Fruit fly (Drosophila melanogaster): ENCODE data around the gene CG42249.
A peak's percentile ranks its signal among the peaks of the same experiment; 100 is the strongest.

Gene CG42249

dm6 chrX:11081242-11081641 is 14.8 kb upstream of the CG42249 start (continued):
- TF ChIP-seq oc (tag; optimal IDR thresholded peaks at IDR 0.05) = no peak
- TF ChIP-seq CG3995 (GFP tag; optimal IDR thresholded peaks at IDR 0.05) = no peak
- peak; percentile 61 for TF ChIP-seq caup (GFP tag; optimal IDR thresholded peaks at IDR 0.05; ENCODE audit: severe bottlenecking)
- peak; percentile 2 for TF ChIP-seq CG13624 (GFP tag; optimal IDR thresholded peaks at IDR 0.05)
- 0 out of 2 replicates have a peak, but pooled peaks have one; percentile 14 for TF ChIP-seq klu (GFP tag; IDR thresholded peaks at IDR 0.05)
- TF ChIP-seq Drgx (GFP tag; IDR thresholded peaks at IDR 0.05) = peak; percentile 58
- TF ChIP-seq CG10366 (GFP tag; IDR thresholded peaks at IDR 0.05) = no peak; the same call in 1 of the 2 replicates
- peak; percentile 57; the same call in 1 of the 2 replicates for TF ChIP-seq ttk (GFP tag; IDR thresholded peaks at IDR 0.05)
- TF ChIP-seq BtbVII (GFP tag; optimal IDR thresholded peaks at IDR 0.05) = peak; percentile 49
- peak; percentile 35; the same call in 1 of the 2 replicates for TF ChIP-seq sisA (GFP tag; IDR thresholded peaks at IDR 0.05)
- peak; percentile 43; the same call in 1 of the 2 replicates for TF ChIP-seq CG7372 (GFP tag; IDR thresholded peaks at IDR 0.05)
- no peak for TF ChIP-seq Gsc (GFP tag; IDR thresholded peaks at IDR 0.05)
- TF ChIP-seq CG32767 (GFP tag; IDR thresholded peaks at IDR 0.05) = 0 out of 2 replicates have a peak, but pooled peaks have one; percentile 45
- TF ChIP-seq chn (GFP tag; optimal IDR thresholded peaks at IDR 0.05) = peak; percentile 0
- no peak for TF ChIP-seq chm (GFP tag; IDR thresholded peaks at IDR 0.05)
- no peak for TF ChIP-seq tap (tag; optimal IDR thresholded peaks at IDR 0.05)
- peak; percentile 76 for TF ChIP-seq CG7556 (GFP tag; optimal IDR thresholded peaks at IDR 0.05)
- peak; percentile 40 for TF ChIP-seq D19A (tag; optimal IDR thresholded peaks at IDR 0.05)
- peak; percentile 56; the same call in 2 of the 3 replicates for TF ChIP-seq Aef1 (GFP tag; IDR thresholded peaks at IDR 0.05)
- peak; percentile 72 for TF ChIP-seq Atf6 (GFP tag; IDR thresholded peaks at IDR 0.05)
- TF ChIP-seq CG43689 (GFP tag; IDR thresholded peaks at IDR 0.05) = no peak
- peak; percentile 51; the same call in 1 of the 2 replicates for TF ChIP-seq CG14441 (GFP tag; IDR thresholded peaks at IDR 0.05)
- peak; percentile 16 for TF ChIP-seq shn (GFP tag; optimal IDR thresholded peaks at IDR 0.05)
- TF ChIP-seq CG3281 (GFP tag; optimal IDR thresholded peaks at IDR 0.05) = peak; percentile 63
- no peak for TF ChIP-seq CG5953 (GFP tag; IDR thresholded peaks at IDR 0.05)
- peak; percentile 32 for TF ChIP-seq CG13775 (GFP tag; optimal IDR thresholded peaks at IDR 0.05)
- peak; percentile 30; the same call in 1 of the 2 replicates for TF ChIP-seq CG17328 (GFP tag; IDR thresholded peaks at IDR 0.05)
- TF ChIP-seq otp (GFP tag; IDR thresholded peaks at IDR 0.05) = no peak
- peak; percentile 48 for TF ChIP-seq CG8924 (tag; optimal IDR thresholded peaks at IDR 0.05)
- peak; percentile 51; the same call in 1 of the 2 replicates for TF ChIP-seq ranshi (GFP tag; IDR thresholded peaks at IDR 0.05)
- TF ChIP-seq grn (GFP tag; optimal IDR thresholded peaks at IDR 0.05) = no peak
- peak; percentile 10; the same call in 1 of the 2 replicates for TF ChIP-seq CG14014 (GFP tag; IDR thresholded peaks at IDR 0.05)
- peak; percentile 78 for TF ChIP-seq sens (GFP tag)
- TF ChIP-seq CG12219 (GFP tag; optimal IDR thresholded peaks at IDR 0.05) = peak; percentile 20
- 0 out of 2 replicates have a peak, but pooled peaks have one; percentile 17 for TF ChIP-seq ssp (GFP tag; IDR thresholded peaks at IDR 0.05)
- TF ChIP-seq CG14667 (GFP tag; IDR thresholded peaks at IDR 0.05) = 0 out of 2 replicates have a peak, but pooled peaks have one; percentile 34
- TF ChIP-seq CG3847 (GFP tag; IDR thresholded peaks at IDR 0.05) = 0 out of 2 replicates have a peak, but pooled peaks have one; percentile 16
- TF ChIP-seq CG30431 (GFP tag; optimal IDR thresholded peaks at IDR 0.05) = peak; percentile 11
- TF ChIP-seq sob (GFP tag; IDR thresholded peaks at IDR 0.05) = peak; percentile 55; the same call in 1 of the 2 replicates
- no peak for TF ChIP-seq tx (GFP tag; optimal IDR thresholded peaks at IDR 0.05)
- peak; percentile 14 for TF ChIP-seq HmgZ (tag; optimal IDR thresholded peaks at IDR 0.05)
- TF ChIP-seq fd96Cb (tag; optimal IDR thresholded peaks at IDR 0.05) = peak; percentile 51
- TF ChIP-seq cwo (GFP tag; optimal IDR thresholded peaks at IDR 0.05) = peak; percentile 40
- peak; percentile 29 for TF ChIP-seq dmrt99B (tag; optimal IDR thresholded peaks at IDR 0.05)
- TF ChIP-seq az2 (GFP tag; optimal IDR thresholded peaks at IDR 0.05) = peak; percentile 7
- TF ChIP-seq Meics (GFP tag; optimal IDR thresholded peaks at IDR 0.05) = peak; percentile 69
- TF ChIP-seq ind (GFP tag; optimal IDR thresholded peaks at IDR 0.05) = peak; percentile 46
- peak; percentile 57 for TF ChIP-seq CG12391 (tag; optimal IDR thresholded peaks at IDR 0.05)
- TF ChIP-seq prd (optimal IDR thresholded peaks at IDR 0.05) = no peak
- peak; percentile 53; the same call in 2 of the 3 replicates for TF ChIP-seq prd (GFP tag; IDR thresholded peaks at IDR 0.05)
- peak; percentile 70 for TF ChIP-seq nmo (GFP tag; optimal IDR thresholded peaks at IDR 0.05)

All from whole organism, embryonic.